Worm (Caenorhabditis elegans) whole organism, midembryonic: ENCODE results near the gene F10C2.7.

Source experiments
- T22C8.4 ChIP-seq: fragments of 200-800 bp; sonication (Bioruptor generic); IDR thresholded peaks from 2 replicates; pipeline ENCODE4 v1.3.6; 2022; ENCODE audit warnings: missing genetic modification characterization, missing compliant biosample characterization
- cog-1 ChIP-seq: sonication (generic microtip); optimal IDR thresholded peaks from 2 replicates; lab custom pipeline; 2016; ENCODE audit warnings: missing genetic modification characterization, missing compliant biosample characterization
- flt-1 ChIP-seq: fragments of 200-800 bp; sonication (Bioruptor generic); IDR thresholded peaks from 2 replicates; pipeline ENCODE4 v1.3.6; 2022; ENCODE audit warnings: missing genetic modification characterization, missing compliant biosample characterization
- klf-2 ChIP-seq: fragments of 200-800 bp; sonication (Bioruptor generic); conservative IDR thresholded peaks from 2 replicates; pipeline ENCODE4 v1.3.6; 2022; ENCODE audit warnings: missing genetic modification reagents, missing genetic modification characterization, missing compliant biosample characterization
- tab-1 ChIP-seq: fragments of 200-800 bp; sonication (Bioruptor generic); IDR thresholded peaks from 2 replicates; pipeline ENCODE4 v1.3.6; 2022; ENCODE audit warnings: missing genetic modification characterization, missing compliant biosample characterization
- ztf-29 ChIP-seq: fragments of 200-800 bp; sonication (Bioruptor generic); IDR thresholded peaks from 2 replicates; pipeline ENCODE4 v1.3.6; 2022; ENCODE audit warnings: missing genetic modification reagents, missing genetic modification characterization, missing compliant biosample characterization

- TF ChIP-seq flt-1 (no peak), T22C8.4 (no peak), tab-1 (GFP tag; lab: Robert Waterston, UW) (no peak), klf-2 (GFP tag; lab: Robert Waterston, UW) (no peak), ztf-29 (no peak), cog-1 (tag; lab: Kevin White, UChicago) (no peak)
These were observed 6.0 kb upstream of the F10C2.7 start for ce11 chrV:12047735-12048134.
